Fruit fly (Drosophila melanogaster) whole organism, embryonic: ENCODE data around the gene CG31832.

Experiments used
- CG10274 ChIP-seq: fragments of 200-800 bp; sonication (Bioruptor generic); optimal IDR thresholded peaks from 3 replicates; lab custom pipeline; 2017; ENCODE audit warnings: missing biosample characterization, mild to moderate bottlenecking, missing genetic modification characterization
- CG15601 ChIP-seq: fragments of 200-800 bp; sonication (Bioruptor generic); optimal IDR thresholded peaks from 3 replicates; lab custom pipeline; 2019; ENCODE audit warnings: missing biosample characterization, mild to moderate bottlenecking, missing genetic modification characterization, moderate library complexity
- CG17829 ChIP-seq: fragments of 200-800 bp; optimal IDR thresholded peaks from 2 replicates; lab custom pipeline; 2019; ENCODE audit warnings: missing biosample characterization, mild to moderate bottlenecking, missing genetic modification characterization, moderate library complexity
- CG1792 ChIP-seq: fragments of 200-800 bp; sonication (Bioruptor generic); optimal IDR thresholded peaks from 2 replicates; lab custom pipeline; 2016; ENCODE audit warnings: missing biosample characterization, missing genetic modification characterization
- Ets65A ChIP-seq: fragments of 200-800 bp; sonication (Bioruptor generic); peaks from one replicate; lab custom pipeline; 2016; ENCODE audit warnings: missing biosample characterization, missing genetic modification characterization
- Xbp1 ChIP-seq: fragments of 200-800 bp; sonication (Bioruptor generic); optimal IDR thresholded peaks from 3 replicates; lab custom pipeline; 2016; ENCODE audit warnings: missing biosample characterization, mild to moderate bottlenecking, missing genetic modification characterization

DNA sequence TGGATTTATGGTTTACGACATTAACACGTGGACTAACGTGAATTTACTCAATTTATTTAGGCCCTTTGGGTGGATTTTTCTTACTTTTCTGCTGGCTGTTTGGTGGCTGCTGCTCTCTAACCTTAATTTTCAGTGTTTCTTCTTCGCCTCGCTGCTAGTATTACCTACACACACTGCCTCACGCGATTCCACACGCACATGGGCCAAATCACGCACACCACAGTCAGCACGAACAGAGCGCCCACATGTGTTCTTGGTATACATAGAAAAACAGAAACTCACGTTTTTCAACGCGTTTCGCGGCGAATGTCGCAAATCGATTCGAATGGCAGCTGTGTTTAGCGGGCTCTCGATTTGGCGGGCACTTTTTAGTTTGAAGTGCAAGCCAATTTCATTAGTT, 36.3 kb upstream of the CG31832 start:
- TF ChIP-seq CG1792 (GFP tag; lab: Kevin White, UChicago) (peak; percentile 25), CG10274 (GFP tag; lab: Kevin White, UChicago) (no peak), Xbp1 (peak; percentile 40), CG17829 (tag; lab: Kevin White, UChicago) (peak; percentile 79), CG15601 (tag; lab: Kevin White, UChicago) (peak; percentile 54), Ets65A (GFP tag; lab: Kevin White, UChicago) (peak; percentile 92)
